Fruit fly (Drosophila melanogaster): ENCODE data around the gene Eig71Ei.
A peak's percentile ranks its signal among the peaks of the same experiment; 100 is the strongest.

dm6 chr3L:15636359-15636758, 23.1 kb upstream of the Eig71Ei start:
- TF ChIP-seq psq (GFP tag; optimal IDR thresholded peaks at IDR 0.05): no peak
- TF ChIP-seq Vsx2 (GFP tag; optimal IDR thresholded peaks at IDR 0.05; ENCODE audit: partially characterized antibody): no peak
- TF ChIP-seq ey (GFP tag; optimal IDR thresholded peaks at IDR 0.05): no peak
- TF ChIP-seq foxo (GFP tag; optimal IDR thresholded peaks at IDR 0.05): no peak
- TF ChIP-seq h (GFP tag; optimal IDR thresholded peaks at IDR 0.05): peak; percentile 26

All from whole organism, wandering third instar larva.